Worm (Caenorhabditis elegans) whole organism, early embryonic: ENCODE results near the gene F43E2.11.

Source experiments
- F13C5.2 ChIP-seq: sonication (generic microtip); optimal IDR thresholded peaks from 2 replicates; lab custom pipeline; 2017; ENCODE audit warnings: mild to moderate bottlenecking, missing genetic modification characterization, inconsistent platforms, missing compliant biosample characterization
- ama-1 ChIP-seq: fragments of 150-350 bp; optimal IDR thresholded peaks from 2 replicates; lab custom pipeline; 2014
- flt-1 ChIP-seq: fragments of 200-800 bp; sonication (Bioruptor generic); IDR thresholded peaks from 2 replicates; pipeline ENCODE4 v1.3.6; 2022; ENCODE audit warnings: missing genetic modification characterization, missing compliant biosample characterization
- hmg-4 ChIP-seq: fragments of 200-800 bp; sonication (Bioruptor generic); optimal IDR thresholded peaks from 2 replicates; lab custom pipeline; 2018; ENCODE audit warnings: mild to moderate bottlenecking, missing genetic modification characterization, missing compliant biosample characterization
- hnd-1 ChIP-seq: sonication (generic microtip); optimal IDR thresholded peaks from 2 replicates; lab custom pipeline; 2016; ENCODE audit warnings: missing genetic modification characterization, missing compliant biosample characterization
- sea-1 ChIP-seq: fragments of 200-800 bp; sonication (Bioruptor generic); conservative IDR thresholded peaks from 2 replicates; pipeline ENCODE4 v1.3.6; 2022; ENCODE audit warnings: missing genetic modification characterization, missing compliant biosample characterization
- tbx-11 ChIP-seq: fragments of 200-800 bp; sonication (Bioruptor generic); IDR thresholded peaks from 2 replicates; pipeline ENCODE4 v1.3.6; 2022; ENCODE audit warnings: missing genetic modification characterization, missing compliant biosample characterization
- tbx-37 ChIP-seq: fragments of 200-800 bp; sonication (Bioruptor generic); conservative IDR thresholded peaks from 2 replicates; pipeline ENCODE4 v1.3.6; 2022; ENCODE audit warnings: missing genetic modification reagents, missing genetic modification characterization, missing compliant biosample characterization

- no peak for TF ChIP-seq ama-1 (lab: Kevin White, UChicago)
- no peak for TF ChIP-seq sea-1
- no peak for TF ChIP-seq tbx-11
- TF ChIP-seq F13C5.2 (tag; lab: Kevin White, UChicago), result no peak
- TF ChIP-seq hmg-4 (GFP tag; lab: Kevin White, UChicago), result no peak
- TF ChIP-seq tbx-37 (GFP tag; lab: Robert Waterston, UW), result no peak
- TF ChIP-seq flt-1 (GFP tag; lab: Robert Waterston, UW), result no peak
- TF ChIP-seq hnd-1 (tag; lab: Kevin White, UChicago), result no peak
These were observed 32.5 kb upstream of the F43E2.11 start, which contains the start of gene nas-7 for ce11 chrII:7402625-7403024.
